Worm (Caenorhabditis elegans) whole organism, L2 larva: Measurements from ENCODE around the gene Y71H2B.2.

Experiments used
- C34F6.9 ChIP-seq: fragments of 150-350 bp; optimal IDR thresholded peaks from 2 replicates; lab custom pipeline; 2014; ENCODE audit warnings: missing biosample characterization, missing genetic modification characterization
- alr-1 ChIP-seq: fragments of 150-350 bp; optimal IDR thresholded peaks from 2 replicates; lab custom pipeline; 2014; ENCODE audit warnings: missing biosample characterization, missing genetic modification characterization
- aly-2 ChIP-seq: fragments of 150-350 bp; optimal IDR thresholded peaks from 2 replicates; lab custom pipeline; 2014; ENCODE audit warnings: missing biosample characterization, missing genetic modification characterization
- ama-1 ChIP-seq: fragments of 150-350 bp; optimal IDR thresholded peaks from 2 replicates; lab custom pipeline; 2018; ENCODE audit warnings: inconsistent platforms
- blmp-1 ChIP-seq: sonication (generic microtip); optimal IDR thresholded peaks from 2 replicates; lab custom pipeline; 2017; ENCODE audit warnings: missing genetic modification characterization, mild to moderate bottlenecking, missing compliant biosample characterization, antibody characterized with exemption, moderate library complexity; ENCODE audit not compliant: insufficient read depth
- ceh-16 ChIP-seq: fragments of 150-350 bp; optimal IDR thresholded peaks from 2 replicates; lab custom pipeline; 2014; ENCODE audit warnings: missing biosample characterization, missing genetic modification characterization
- crh-2 ChIP-seq: sonication (generic microtip); optimal IDR thresholded peaks from 2 replicates; lab custom pipeline; 2017; ENCODE audit warnings: missing biosample characterization, missing genetic modification characterization
- dmd-4 ChIP-seq: sonication (generic microtip); optimal IDR thresholded peaks from 2 replicates; lab custom pipeline; 2017; ENCODE audit warnings: missing biosample characterization, missing genetic modification characterization
- egl-27 ChIP-seq: sonication (generic microtip); optimal IDR thresholded peaks from 3 replicates; lab custom pipeline; 2017; ENCODE audit warnings: missing biosample characterization, missing genetic modification reagents, missing genetic modification characterization
- elt-1 ChIP-seq: fragments of 150-350 bp; optimal IDR thresholded peaks from 2 replicates; lab custom pipeline; 2014; ENCODE audit warnings: missing biosample characterization, missing genetic modification characterization
- fos-1 ChIP-seq: fragments of 150-350 bp; optimal IDR thresholded peaks from 2 replicates; lab custom pipeline; 2014; ENCODE audit warnings: missing biosample characterization, missing genetic modification characterization
- mab-5 ChIP-seq: fragments of 150-350 bp; optimal IDR thresholded peaks from 2 replicates; lab custom pipeline; 2014; ENCODE audit warnings: missing biosample characterization, missing genetic modification characterization
- mdl-1 ChIP-seq, 2 experiments: fragments of 150-350 bp in 1 of 2; sonication (generic microtip) in 1 of 2; optimal IDR thresholded peaks; 2 replicates each; lab custom pipeline; 2017; ENCODE audit warnings: missing biosample characterization in 2 of 2, missing genetic modification characterization in 2 of 2
- nhr-10 ChIP-seq: sonication (generic microtip); optimal IDR thresholded peaks from 2 replicates; lab custom pipeline; 2017; ENCODE audit warnings: missing biosample characterization, missing genetic modification characterization
- nhr-11 ChIP-seq: fragments of 150-350 bp; optimal IDR thresholded peaks from 2 replicates; lab custom pipeline; 2014; ENCODE audit warnings: missing biosample characterization, missing genetic modification characterization
- nhr-12 ChIP-seq: fragments of 150-350 bp; optimal IDR thresholded peaks from 2 replicates; lab custom pipeline; 2014; ENCODE audit warnings: missing biosample characterization, missing genetic modification characterization
- nhr-21 ChIP-seq: fragments of 150-350 bp; optimal IDR thresholded peaks from 2 replicates; lab custom pipeline; 2014; ENCODE audit warnings: missing biosample characterization, missing genetic modification characterization
- nhr-23 ChIP-seq: fragments of 150-350 bp; optimal IDR thresholded peaks from 2 replicates; lab custom pipeline; 2014; ENCODE audit warnings: missing biosample characterization, missing genetic modification reagents, missing genetic modification characterization
- nhr-25 ChIP-seq: fragments of 150-350 bp; sonication (generic microtip); optimal IDR thresholded peaks from 3 replicates; lab custom pipeline; 2014; ENCODE audit warnings: missing biosample characterization, missing genetic modification characterization
- nhr-6 ChIP-seq: fragments of 150-350 bp; optimal IDR thresholded peaks from 2 replicates; lab custom pipeline; 2014; ENCODE audit warnings: missing biosample characterization, missing genetic modification characterization
- skn-1 ChIP-seq: sonication (generic microtip); optimal IDR thresholded peaks from 2 replicates; lab custom pipeline; 2017; ENCODE audit warnings: missing biosample characterization, missing genetic modification characterization
- sma-3 ChIP-seq: sonication (generic microtip); optimal IDR thresholded peaks from 2 replicates; lab custom pipeline; 2016; ENCODE audit warnings: missing genetic modification reagents, missing genetic modification characterization, missing compliant biosample characterization
- sma-9 ChIP-seq, 2 experiments: fragments of 150-350 bp in 1 of 2; sonication (generic microtip) in 1 of 2; optimal IDR thresholded peaks; 2 replicates each; lab custom pipeline; 2014 to 2016; ENCODE audit warnings: missing genetic modification characterization in 2 of 2, mild to moderate bottlenecking in 1 of 2, missing biosample characterization in 1 of 2, missing compliant biosample characterization in 1 of 2, missing genetic modification reagents in 1 of 2, moderate library complexity in 1 of 2
- snpc-4 ChIP-seq: fragments of 150-350 bp; optimal IDR thresholded peaks from 2 replicates; lab custom pipeline; 2014; ENCODE audit warnings: missing biosample characterization, missing genetic modification characterization
- ztf-11 ChIP-seq: sonication (generic microtip); optimal IDR thresholded peaks from 2 replicates; lab custom pipeline; 2017; ENCODE audit warnings: missing biosample characterization, missing genetic modification characterization

The Y71H2B.2 gene

DNA sequence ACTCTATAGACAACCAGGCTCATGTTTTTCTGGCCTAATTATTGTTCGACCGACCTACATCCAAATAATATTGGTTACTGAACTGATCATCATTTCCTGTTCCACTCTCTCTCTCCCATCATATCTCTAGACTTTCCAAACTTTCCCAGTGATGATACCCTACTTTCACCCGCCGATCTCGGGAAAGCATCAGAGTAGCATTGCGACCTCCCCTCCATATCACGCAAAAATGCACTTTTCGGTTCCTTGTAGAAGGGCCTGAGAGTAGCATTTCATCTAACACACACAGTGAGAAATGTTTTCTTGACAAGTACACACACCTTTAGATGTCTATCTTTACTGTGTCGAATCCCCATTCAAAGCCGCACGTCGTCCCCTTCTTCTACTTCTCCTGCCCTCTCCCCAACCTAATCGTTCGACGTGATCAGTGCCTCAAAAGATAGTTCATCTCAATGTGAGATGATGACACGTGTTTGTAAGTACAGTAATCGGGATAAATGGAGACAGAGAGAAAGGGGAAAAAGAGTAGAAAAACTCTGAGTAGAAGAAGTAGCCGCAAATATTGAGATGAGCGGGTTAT is 9.9 kb downstream of the Y71H2B.2 start (continued):
- no peak for TF ChIP-seq nhr-11 (tag; lab: Kevin White, UChicago)

DNA sequence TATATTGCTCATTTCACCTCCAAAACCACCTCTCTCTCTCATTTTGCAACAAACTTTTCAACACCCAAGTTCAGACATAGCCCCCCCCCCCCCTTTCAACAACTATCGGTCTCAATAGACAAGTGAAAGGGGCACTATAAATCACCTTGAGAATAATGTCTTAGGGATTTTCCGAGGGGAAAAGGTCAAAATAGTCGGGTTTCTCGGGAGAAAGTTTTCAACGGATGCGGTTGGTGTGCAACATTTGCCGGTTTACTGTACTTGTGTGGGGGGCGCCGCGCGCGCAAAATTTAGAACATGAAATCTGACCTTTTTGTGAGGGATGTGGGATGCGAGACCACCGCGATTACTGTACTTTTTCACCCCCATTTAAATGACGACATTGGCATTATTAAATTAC is 11.6 kb downstream of the Y71H2B.2 start:
- TF ChIP-seq ceh-16 (tag; lab: Kevin White, UChicago) (peak; percentile 11), nhr-21 (tag; lab: Kevin White, UChicago) (peak; percentile 34), blmp-1 (tag; lab: Kevin White, UChicago) (peak; percentile 92), sma-9 (GFP tag; optimal IDR thresholded peaks at IDR 0.05; lab: Kevin White, UChicago) (peak; percentile 40), sma-9 (tag; optimal IDR thresholded peaks at IDR 0.05; lab: Kevin White, UChicago) (no peak), elt-1 (tag; lab: Kevin White, UChicago) (no peak), egl-27 (tag; lab: Kevin White, UChicago) (peak; percentile 36), nhr-11 (tag; lab: Kevin White, UChicago) (no peak), ztf-11 (tag; lab: Kevin White, UChicago) (no peak)

- TF ChIP-seq blmp-1 (tag; lab: Kevin White, UChicago): peak; percentile 16
- no peak for TF ChIP-seq dmd-4 (tag; lab: Kevin White, UChicago)
- TF ChIP-seq, all 48 proteins: peak for 1
Measured at ce11 chrIII:2636137-2636536, 13.2 kb downstream of the Y71H2B.2 start, which contains the start of gene zmp-2. Gene zmp-2, plus strand, starts transcription at chrIII:2636383.

ce11 chrIII:2641659-2642058 is 18.7 kb downstream of the Y71H2B.2 start:
- TF ChIP-seq nhr-12 (tag; lab: Kevin White, UChicago) (no peak), sma-3 (no peak), mdl-1 (tag; optimal IDR thresholded peaks at IDR 0.05; lab: Kevin White, UChicago) (no peak), nhr-21 (tag; lab: Kevin White, UChicago) (no peak), snpc-4 (tag; lab: Kevin White, UChicago) (no peak), nhr-11 (tag; lab: Kevin White, UChicago) (no peak), nhr-6 (tag; lab: Kevin White, UChicago) (no peak), skn-1 (no peak), ama-1 (no peak), nhr-23 (no peak), nhr-10 (tag; lab: Kevin White, UChicago) (no peak), aly-2 (no peak), blmp-1 (tag; lab: Kevin White, UChicago) (no peak), nhr-25 (tag; lab: Kevin White, UChicago) (no peak), alr-1 (no peak), fos-1 (tag; lab: Kevin White, UChicago) (no peak), mab-5 (tag; lab: Kevin White, UChicago) (no peak)

- TF ChIP-seq nhr-21 (tag; lab: Kevin White, UChicago): no peak
- no peak for TF ChIP-seq skn-1
- peak; percentile 37 for TF ChIP-seq sma-9 (GFP tag; optimal IDR thresholded peaks at IDR 0.05; lab: Kevin White, UChicago)
- no peak for TF ChIP-seq sma-9 (tag; optimal IDR thresholded peaks at IDR 0.05; lab: Kevin White, UChicago)
- no peak for TF ChIP-seq nhr-11 (tag; lab: Kevin White, UChicago)
- TF ChIP-seq C34F6.9 (tag; lab: Kevin White, UChicago): no peak
- TF ChIP-seq crh-2 (tag; lab: Kevin White, UChicago): peak; percentile 21
- TF ChIP-seq sma-3: no peak
- TF ChIP-seq fos-1 (tag; lab: Kevin White, UChicago): peak; percentile 84
Measured at ce11 chrIII:2647194-2647925, 24.4 kb downstream of the Y71H2B.2 start.

DNA sequence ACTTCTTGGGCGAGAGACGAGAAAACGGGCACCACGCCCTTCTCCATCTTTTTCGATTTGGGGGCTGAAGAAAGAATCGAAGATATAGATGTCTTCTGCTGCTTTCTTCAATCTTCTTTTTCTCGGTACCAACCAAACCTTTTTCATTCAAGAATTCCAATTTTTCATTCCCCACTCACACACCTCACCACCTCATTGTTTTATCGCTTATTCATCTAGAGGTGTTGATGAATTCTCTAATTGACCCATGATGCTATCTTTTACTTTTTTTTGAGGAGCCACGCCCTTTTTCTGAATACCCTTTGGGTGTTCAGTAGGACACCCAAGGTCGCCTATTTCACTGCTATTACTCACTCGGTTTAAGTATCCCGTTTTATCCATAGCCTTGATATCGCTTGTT is 28.5 kb downstream of the Y71H2B.2 start:
- peak; percentile 20 for TF ChIP-seq sma-3
- no peak for TF ChIP-seq skn-1
- peak; percentile 29 for TF ChIP-seq fos-1 (tag; lab: Kevin White, UChicago)
